Worm (Caenorhabditis elegans) whole organism, L4 larva: ENCODE measurements around the gene F28C10.3.

Source experiments
- F26F4.8 ChIP-seq: fragments of 200-800 bp; sonication (Bioruptor generic); conservative IDR thresholded peaks from 2 replicates; pipeline ENCODE4 v1.3.6; 2022; ENCODE audit warnings: missing genetic modification characterization, missing compliant biosample characterization
- F37D6.2 ChIP-seq: sonication (generic microtip); optimal IDR thresholded peaks from 2 replicates; lab custom pipeline; 2016; ENCODE audit warnings: mild to moderate bottlenecking, missing genetic modification characterization, missing compliant biosample characterization
- R02D3.7 ChIP-seq: fragments of 150-350 bp; sonication (generic microtip); optimal IDR thresholded peaks from 3 replicates; lab custom pipeline; 2014; ENCODE audit warnings: missing biosample characterization, missing genetic modification characterization
- Y105C5A.15 ChIP-seq: fragments of 200-800 bp; sonication (Bioruptor generic); IDR thresholded peaks from 2 replicates; pipeline ENCODE4 v1.3.6; 2022; ENCODE audit warnings: missing genetic modification characterization, missing compliant biosample characterization
- Y5F2A.4 ChIP-seq: fragments of 200-800 bp; sonication (Bioruptor generic); optimal IDR thresholded peaks from 2 replicates; lab custom pipeline; 2018; ENCODE audit warnings: mild to moderate bottlenecking, missing genetic modification characterization, missing compliant biosample characterization
- aha-1 ChIP-seq: fragments of 150-350 bp; peaks from one replicate; lab custom pipeline; 2014; ENCODE audit warnings: missing biosample characterization, missing genetic modification characterization
- aly-2 ChIP-seq: sonication (generic microtip); optimal IDR thresholded peaks from 2 replicates; lab custom pipeline; 2018; ENCODE audit warnings: missing biosample characterization, missing genetic modification characterization
- ama-1 ChIP-seq: fragments of 150-350 bp; optimal IDR thresholded peaks from 2 replicates; lab custom pipeline; 2014; ENCODE audit warnings: inconsistent platforms, mixed read lengths
- arid-1 ChIP-seq: fragments of 200-800 bp; sonication (Bioruptor generic); conservative IDR thresholded peaks from 2 replicates; pipeline ENCODE4 v1.3.6; 2022; ENCODE audit warnings: missing genetic modification reagents, missing genetic modification characterization, missing compliant biosample characterization
- ceh-62 ChIP-seq: sonication (generic microtip); optimal IDR thresholded peaks from 2 replicates; lab custom pipeline; 2017; ENCODE audit warnings: missing biosample characterization, missing genetic modification characterization
- ceh-82 ChIP-seq: sonication (generic microtip); optimal IDR thresholded peaks from 2 replicates; lab custom pipeline; 2017; ENCODE audit warnings: missing biosample characterization, missing genetic modification characterization
- cey-2 ChIP-seq: sonication (generic microtip); optimal IDR thresholded peaks from 3 replicates; lab custom pipeline; 2017; ENCODE audit warnings: missing genetic modification characterization, mild to moderate bottlenecking, missing compliant biosample characterization, antibody characterized with exemption, borderline replicate concordance; ENCODE audit not compliant: insufficient read depth
- daf-12 ChIP-seq: fragments of 150-350 bp; optimal IDR thresholded peaks from 2 replicates; lab custom pipeline; 2014; ENCODE audit warnings: missing biosample characterization, missing genetic modification reagents, missing genetic modification characterization
- daf-16 ChIP-seq, 3 experiments: sonication (generic microtip); optimal IDR thresholded peaks; 2 replicates each; lab custom pipeline; 2016 to 2017; ENCODE audit warnings: missing genetic modification characterization in 3 of 3, missing genetic modification reagents in 3 of 3, mild to moderate bottlenecking in 2 of 3, missing compliant biosample characterization in 2 of 3, missing biosample characterization in 1 of 3, moderate library complexity in 1 of 3
- daf-8 ChIP-seq: fragments of 200-800 bp; sonication (Bioruptor generic); IDR thresholded peaks from 2 replicates; pipeline ENCODE4 v1.3.6; 2022; ENCODE audit warnings: missing genetic modification characterization, missing compliant biosample characterization
- duxl-1 ChIP-seq: sonication (generic microtip); optimal IDR thresholded peaks from 2 replicates; lab custom pipeline; 2016; ENCODE audit warnings: mild to moderate bottlenecking, missing genetic modification characterization, moderate library complexity, missing compliant biosample characterization; ENCODE audit not compliant: poor library complexity
- dve-1 ChIP-seq: sonication (generic microtip); optimal IDR thresholded peaks from 2 replicates; lab custom pipeline; 2017; ENCODE audit warnings: antibody characterized with exemption, mild to moderate bottlenecking, missing genetic modification characterization, missing compliant biosample characterization; ENCODE audit not compliant: insufficient read depth
- egl-27 ChIP-seq: sonication (generic microtip); optimal IDR thresholded peaks from 3 replicates; lab custom pipeline; 2017; ENCODE audit warnings: missing biosample characterization, missing genetic modification reagents, missing genetic modification characterization
- egl-43 ChIP-seq: fragments of 200-800 bp; sonication (Bioruptor generic); IDR thresholded peaks from 2 replicates; pipeline ENCODE4 v1.3.6; 2022; ENCODE audit warnings: missing genetic modification reagents, missing genetic modification characterization, missing compliant biosample characterization
- fkh-10 ChIP-seq: fragments of 150-350 bp; optimal IDR thresholded peaks from 2 replicates; lab custom pipeline; 2014; ENCODE audit warnings: missing biosample characterization, missing genetic modification reagents, missing genetic modification characterization
- hlh-30 ChIP-seq: sonication (generic microtip); optimal IDR thresholded peaks from 2 replicates; lab custom pipeline; 2017; ENCODE audit warnings: antibody characterized with exemption, mild to moderate bottlenecking, missing genetic modification characterization, missing compliant biosample characterization; ENCODE audit not compliant: insufficient read depth
- hmg-1.1 ChIP-seq: fragments of 200-800 bp; sonication (Bioruptor generic); IDR thresholded peaks from 2 replicates; pipeline ENCODE4 v1.3.6; 2022; ENCODE audit warnings: missing genetic modification reagents, missing genetic modification characterization, missing compliant biosample characterization
- jun-1 ChIP-seq: fragments of 150-350 bp; optimal IDR thresholded peaks from 2 replicates; lab custom pipeline; 2014; ENCODE audit warnings: missing biosample characterization, missing genetic modification reagents, missing genetic modification characterization
- lim-7 ChIP-seq: fragments of 200-800 bp; sonication (Bioruptor generic); IDR thresholded peaks from 2 replicates; pipeline ENCODE4 v1.3.6; 2022; ENCODE audit warnings: missing genetic modification characterization, missing compliant biosample characterization
- lin-1 ChIP-seq: fragments of 200-800 bp; sonication (Bioruptor generic); IDR thresholded peaks from 2 replicates; pipeline ENCODE4 v1.3.6; 2022; ENCODE audit warnings: missing genetic modification reagents, missing genetic modification characterization, missing compliant biosample characterization
- lin-13 ChIP-seq: fragments of 150-350 bp; optimal IDR thresholded peaks from 2 replicates; lab custom pipeline; 2014; ENCODE audit warnings: missing biosample characterization, missing genetic modification reagents, missing genetic modification characterization
- lin-39 ChIP-seq: fragments of 150-350 bp; optimal IDR thresholded peaks from 2 replicates; lab custom pipeline; 2014; ENCODE audit warnings: missing biosample characterization, missing genetic modification reagents, missing genetic modification characterization
- lsy-2 ChIP-seq, 2 experiments: fragments of 150-350 bp in 1 of 2; sonication (generic microtip) in 1 of 2; optimal IDR thresholded peaks; 2 replicates each; lab custom pipeline; 2014 to 2017; ENCODE audit warnings: missing biosample characterization in 2 of 2, missing genetic modification characterization in 2 of 2
- madf-5 ChIP-seq, 2 experiments: fragments of 200-800 bp; sonication (Bioruptor generic); IDR thresholded peaks; 2 replicates each; pipeline ENCODE4 v1.3.6; 2022; ENCODE audit warnings: missing compliant biosample characterization in 2 of 2, missing genetic modification characterization in 2 of 2
- madf-9 ChIP-seq: fragments of 200-800 bp; sonication (Bioruptor generic); conservative IDR thresholded peaks from 2 replicates; pipeline ENCODE4 v1.3.6; 2022; ENCODE audit warnings: missing genetic modification reagents, missing genetic modification characterization, missing compliant biosample characterization
- mes-2 ChIP-seq: sonication (generic microtip); optimal IDR thresholded peaks from 2 replicates; lab custom pipeline; 2016; ENCODE audit warnings: missing genotype, mild to moderate bottlenecking, missing genetic modification characterization, missing compliant biosample characterization; ENCODE audit not compliant: poor library complexity, severe bottlenecking
- mxl-2 ChIP-seq: fragments of 200-800 bp; sonication (Bioruptor generic); conservative IDR thresholded peaks from 2 replicates; pipeline ENCODE4 v1.3.6; 2022; ENCODE audit warnings: missing genetic modification reagents, missing genetic modification characterization, missing compliant biosample characterization
- nhr-237 ChIP-seq: sonication (generic microtip); optimal IDR thresholded peaks from 2 replicates; lab custom pipeline; 2017; ENCODE audit warnings: missing biosample characterization, missing genetic modification characterization
- nhr-25 ChIP-seq: sonication (generic microtip); optimal IDR thresholded peaks from 2 replicates; lab custom pipeline; 2017; ENCODE audit warnings: missing genetic modification characterization, mild to moderate bottlenecking, missing compliant biosample characterization, antibody characterized with exemption, moderate library complexity, borderline replicate concordance; ENCODE audit not compliant: insufficient read depth
- nhr-28 ChIP-seq: fragments of 150-350 bp; optimal IDR thresholded peaks from 2 replicates; lab custom pipeline; 2014; ENCODE audit warnings: missing biosample characterization, missing genetic modification characterization
- nhr-42 ChIP-seq: fragments of 200-800 bp; sonication (Bioruptor generic); IDR thresholded peaks from 2 replicates; pipeline ENCODE4 v1.3.6; 2022; ENCODE audit warnings: missing genetic modification characterization, missing compliant biosample characterization
- nhr-6 ChIP-seq: fragments of 150-350 bp; optimal IDR thresholded peaks from 2 replicates; lab custom pipeline; 2014; ENCODE audit warnings: missing biosample characterization, missing genetic modification characterization
- nhr-77 ChIP-seq: fragments of 150-350 bp; optimal IDR thresholded peaks from 2 replicates; lab custom pipeline; 2014; ENCODE audit warnings: missing biosample characterization, missing genetic modification characterization
- php-3 ChIP-seq: fragments of 200-800 bp; sonication (Bioruptor generic); IDR thresholded peaks from 2 replicates; pipeline ENCODE4 v1.3.6; 2022; ENCODE audit warnings: missing genetic modification reagents, missing genetic modification characterization, missing compliant biosample characterization
- pqm-1 ChIP-seq: sonication (generic microtip); optimal IDR thresholded peaks from 2 replicates; lab custom pipeline; 2017; ENCODE audit warnings: missing biosample characterization, missing genetic modification characterization
- rbr-2 ChIP-seq: sonication (generic microtip); optimal IDR thresholded peaks from 2 replicates; lab custom pipeline; 2016; ENCODE audit warnings: missing genotype, missing genetic modification characterization, missing compliant biosample characterization
- saeg-2 ChIP-seq: fragments of 200-800 bp; sonication (Bioruptor generic); IDR thresholded peaks from 2 replicates; pipeline ENCODE4 v1.3.6; 2022; ENCODE audit warnings: missing genetic modification reagents, missing genetic modification characterization, missing compliant biosample characterization
- sdz-12 ChIP-seq: fragments of 200-800 bp; sonication (Bioruptor generic); optimal IDR thresholded peaks from 2 replicates; lab custom pipeline; 2018; ENCODE audit warnings: mild to moderate bottlenecking, missing genetic modification characterization, missing compliant biosample characterization
- skn-1 ChIP-seq: fragments of 150-350 bp; optimal IDR thresholded peaks from 2 replicates; lab custom pipeline; 2014; ENCODE audit warnings: missing biosample characterization, missing genetic modification characterization
- snpc-1.2 ChIP-seq: fragments of 200-800 bp; sonication (Bioruptor generic); IDR thresholded peaks from 2 replicates; pipeline ENCODE4 v1.3.6; 2022; ENCODE audit warnings: missing genetic modification reagents, missing genetic modification characterization, missing compliant biosample characterization
- snpc-4 ChIP-seq: fragments of 150-350 bp; optimal IDR thresholded peaks from 2 replicates; lab custom pipeline; 2014; ENCODE audit warnings: missing biosample characterization, missing genetic modification characterization
- spr-1 ChIP-seq: sonication (generic microtip); optimal IDR thresholded peaks from 2 replicates; lab custom pipeline; 2016; ENCODE audit warnings: mild to moderate bottlenecking, missing genetic modification characterization, missing compliant biosample characterization
- zfp-2 ChIP-seq: sonication (generic microtip); optimal IDR thresholded peaks from 2 replicates; lab custom pipeline; 2016; ENCODE audit warnings: mild to moderate bottlenecking, missing genetic modification characterization, missing compliant biosample characterization
- zip-11 ChIP-seq: fragments of 200-800 bp; sonication (Bioruptor generic); IDR thresholded peaks from 2 replicates; pipeline ENCODE4 v1.3.6; 2022; ENCODE audit warnings: missing genetic modification characterization, missing compliant biosample characterization
- zip-2 ChIP-seq: fragments of 150-350 bp; optimal IDR thresholded peaks from 2 replicates; lab custom pipeline; 2014; ENCODE audit warnings: missing biosample characterization, missing genetic modification characterization

The F28C10.3 gene

ce11 chrX:489635-490105 is 46.0 kb downstream of the F28C10.3 start, which contains the start of gene egl-17 (continued):
- TF ChIP-seq lin-39 (tag; lab: Kevin White, UChicago): no peak
- TF ChIP-seq hmg-1.1 (GFP tag; lab: Robert Waterston, UW): peak; percentile 94
- 0 out of 2 replicates have a peak, but pooled peaks have one; percentile 78 for TF ChIP-seq daf-8
- TF ChIP-seq duxl-1 (tag; lab: Kevin White, UChicago): peak; percentile 93
- peak; percentile 29 for TF ChIP-seq nhr-28 (tag; lab: Kevin White, UChicago)
- no peak for TF ChIP-seq skn-1 (tag; lab: Kevin White, UChicago)
- TF ChIP-seq fkh-10 (GFP tag; lab: Kevin White, UChicago): peak; percentile 19
- peak; percentile 84 for TF ChIP-seq madf-9 (GFP tag; lab: Robert Waterston, UW)
- TF ChIP-seq lin-1 (GFP tag; lab: Robert Waterston, UW): peak; percentile 82
- no peak for TF ChIP-seq egl-27
- TF ChIP-seq dve-1 (tag; lab: Kevin White, UChicago): peak; percentile 74
- peak; percentile 81 for TF ChIP-seq rbr-2 (tag; lab: Kevin White, UChicago)
- TF ChIP-seq egl-43 (GFP tag; lab: Robert Waterston, UW): peak; percentile 98
- TF ChIP-seq ama-1 (lab: Kevin White, UChicago): no peak
- TF ChIP-seq F26F4.8 (GFP tag; lab: Robert Waterston, UW): peak; percentile 98
- TF ChIP-seq mxl-2: 0 out of 2 replicates have a peak, but pooled peaks have one; percentile 57
- no peak for TF ChIP-seq daf-12 (tag; lab: Kevin White, UChicago)
- TF ChIP-seq lsy-2 (tag; optimal IDR thresholded peaks at IDR 0.05; lab: Kevin White, UChicago): no peak
- no peak for TF ChIP-seq nhr-237
- TF ChIP-seq jun-1 (tag; lab: Kevin White, UChicago): no peak
- peak; percentile 86; the same call in 1 of the 2 replicates for TF ChIP-seq arid-1 (GFP tag; lab: Robert Waterston, UW)
- TF ChIP-seq nhr-42 (GFP tag; lab: Robert Waterston, UW): peak; percentile 85
- peak; percentile 30 for TF ChIP-seq nhr-77 (tag; lab: Kevin White, UChicago)
- peak; percentile 85 for TF ChIP-seq spr-1 (tag; lab: Kevin White, UChicago)
- peak; percentile 20 for TF ChIP-seq nhr-6 (tag; lab: Kevin White, UChicago)
- 0 out of 2 replicates have a peak, but pooled peaks have one; percentile 63 for TF ChIP-seq zip-11 (GFP tag; lab: Robert Waterston, UW)
- TF ChIP-seq zip-2: peak; percentile 2
- no peak for TF ChIP-seq ceh-62 (tag; lab: Kevin White, UChicago)
- TF ChIP-seq aha-1 (tag; lab: Kevin White, UChicago): peak; percentile 96
- TF ChIP-seq php-3 (GFP tag; lab: Robert Waterston, UW): peak; percentile 68; the same call in 1 of the 2 replicates
- peak; percentile 20 for TF ChIP-seq nhr-25 (tag; lab: Kevin White, UChicago)
- TF ChIP-seq Y105C5A.15: peak; percentile 92
- TF ChIP-seq lin-13 (GFP tag; lab: Kevin White, UChicago): peak; percentile 54
- TF ChIP-seq lim-7 (GFP tag; lab: Robert Waterston, UW): peak; percentile 94
- peak; percentile 65 for TF ChIP-seq F37D6.2 (tag; lab: Kevin White, UChicago)
- TF ChIP-seq pqm-1 (tag; lab: Kevin White, UChicago): no peak
- peak; percentile 54 for TF ChIP-seq zfp-2 (tag; lab: Kevin White, UChicago)
- no peak for TF ChIP-seq cey-2 (tag; lab: Kevin White, UChicago)
- TF ChIP-seq mes-2 (tag; lab: Kevin White, UChicago): peak; percentile 86
- TF ChIP-seq sdz-12 (GFP tag; lab: Kevin White, UChicago): peak; percentile 13
- peak; percentile 91 for TF ChIP-seq hlh-30 (tag; lab: Kevin White, UChicago)
- TF ChIP-seq snpc-4: no peak
- peak; percentile 87 for TF ChIP-seq snpc-1.2 (GFP tag; lab: Robert Waterston, UW)
- TF ChIP-seq ceh-82 (tag; lab: Kevin White, UChicago): no peak
- TF ChIP-seq saeg-2 (GFP tag; lab: Robert Waterston, UW): peak; percentile 54; the same call in 1 of the 2 replicates
- peak; percentile 77 to 93 for TF ChIP-seq daf-16 (GFP tag; optimal IDR thresholded peaks at IDR 0.05; lab: Kevin White, UChicago)
- TF ChIP-seq daf-16 (tag; optimal IDR thresholded peaks at IDR 0.05; lab: Kevin White, UChicago): peak; percentile 74
- peak; percentile 90 to 95 for TF ChIP-seq madf-5 (GFP tag; IDR thresholded peaks at IDR 0.05; lab: Robert Waterston, UW)
- peak; percentile 83 for TF ChIP-seq Y5F2A.4 (GFP tag; lab: Kevin White, UChicago)
- no peak for TF ChIP-seq R02D3.7 (tag; lab: Kevin White, UChicago)
- TF ChIP-seq aly-2 (tag; lab: Kevin White, UChicago): no peak
